Fruit fly (Drosophila melanogaster) whole organism, prepupa: Measurements from ENCODE around the gene p24-1.

ENCODE experiments used
- Blimp-1 ChIP-seq: fragments of 200-800 bp; sonication (Bioruptor generic); optimal IDR thresholded peaks from 3 replicates; lab custom pipeline; 2017; ENCODE audit warnings: missing biosample characterization, missing genetic modification characterization, mild to moderate bottlenecking, moderate library complexity, missing genetic modification reagents
- CG10669 ChIP-seq: fragments of 200-800 bp; sonication (Bioruptor generic); optimal IDR thresholded peaks from 3 replicates; lab custom pipeline; 2018; ENCODE audit warnings: missing biosample characterization, mild to moderate bottlenecking, missing genetic modification characterization, moderate library complexity
- CG11294 ChIP-seq: fragments of 200-800 bp; sonication (Bioruptor generic); IDR thresholded peaks from 2 replicates; pipeline ENCODE4 v1.3.6; 2022; ENCODE audit warnings: missing biosample characterization, missing genetic modification characterization
- CG11902 ChIP-seq: fragments of 200-800 bp; sonication (Bioruptor generic); optimal IDR thresholded peaks from 3 replicates; lab custom pipeline; 2016; ENCODE audit warnings: missing biosample characterization, missing genetic modification characterization
- CG15336 ChIP-seq: fragments of 200-800 bp; sonication (Bioruptor generic); IDR thresholded peaks from 2 replicates; pipeline ENCODE4 v1.3.6; 2022; ENCODE audit warnings: missing biosample characterization, missing genetic modification characterization
- CG16779 ChIP-seq: fragments of 200-800 bp; sonication (Bioruptor generic); optimal IDR thresholded peaks from 3 replicates; lab custom pipeline; 2017; ENCODE audit warnings: missing biosample characterization, mild to moderate bottlenecking, missing genetic modification characterization
- CG3032 ChIP-seq: fragments of 200-800 bp; optimal IDR thresholded peaks from 2 replicates; lab custom pipeline; 2019; ENCODE audit warnings: missing biosample characterization, mild to moderate bottlenecking, missing genetic modification characterization, moderate library complexity
- CG32006 ChIP-seq: fragments of 200-800 bp; sonication (Bioruptor generic); optimal IDR thresholded peaks from 3 replicates; lab custom pipeline; 2017; ENCODE audit warnings: missing biosample characterization, mild to moderate bottlenecking, missing genetic modification characterization
- CG34406 ChIP-seq: fragments of 200-800 bp; sonication (Bioruptor generic); optimal IDR thresholded peaks from 3 replicates; lab custom pipeline; 2016; ENCODE audit warnings: missing biosample characterization, missing genetic modification characterization
- CG3919 ChIP-seq: fragments of 200-800 bp; sonication (Bioruptor generic); optimal IDR thresholded peaks from 3 replicates; lab custom pipeline; 2016; ENCODE audit warnings: missing biosample characterization, missing genetic modification characterization
- CG4318 ChIP-seq: fragments of 200-800 bp; sonication (Bioruptor generic); optimal IDR thresholded peaks from 3 replicates; lab custom pipeline; 2017; ENCODE audit warnings: missing biosample characterization, mild to moderate bottlenecking, missing genetic modification characterization
- CG6163 ChIP-seq: fragments of 200-800 bp; sonication (Bioruptor generic); IDR thresholded peaks from 3 replicates; pipeline ENCODE4 v1.3.6; 2022; ENCODE audit warnings: missing biosample characterization, missing genetic modification characterization
- CG6276 ChIP-seq: fragments of 200-800 bp; sonication (Bioruptor generic); optimal IDR thresholded peaks from 2 replicates; lab custom pipeline; 2017; ENCODE audit warnings: missing biosample characterization, mild to moderate bottlenecking, missing genetic modification characterization
- CG6792 ChIP-seq: fragments of 200-800 bp; sonication (Bioruptor generic); optimal IDR thresholded peaks from 3 replicates; lab custom pipeline; 2016; ENCODE audit warnings: missing biosample characterization, missing genetic modification characterization
- CG6808 ChIP-seq: fragments of 200-800 bp; sonication (Bioruptor generic); optimal IDR thresholded peaks from 3 replicates; lab custom pipeline; 2017; ENCODE audit warnings: missing biosample characterization, missing genetic modification characterization, mild to moderate bottlenecking, moderate library complexity, missing genetic modification reagents
- CG6854 ChIP-seq: fragments of 200-800 bp; sonication (Bioruptor generic); optimal IDR thresholded peaks from 2 replicates; lab custom pipeline; 2017; ENCODE audit warnings: missing biosample characterization, mild to moderate bottlenecking, missing genetic modification characterization
- CG7368 ChIP-seq: fragments of 200-800 bp; sonication (Bioruptor generic); optimal IDR thresholded peaks from 3 replicates; lab custom pipeline; 2016; ENCODE audit warnings: missing biosample characterization, missing genetic modification characterization
- CG8319 ChIP-seq: fragments of 200-800 bp; sonication (Bioruptor generic); optimal IDR thresholded peaks from 3 replicates; lab custom pipeline; 2016; ENCODE audit warnings: missing biosample characterization, missing genetic modification characterization
- Eip75B ChIP-seq: fragments of 200-800 bp; sonication (Bioruptor generic); optimal IDR thresholded peaks from 3 replicates; lab custom pipeline; 2016; ENCODE audit warnings: missing biosample characterization, missing genetic modification characterization
- Eip78C ChIP-seq: fragments of 200-800 bp; sonication (Bioruptor generic); peaks from one replicate; lab custom pipeline; 2016; ENCODE audit warnings: missing biosample characterization, missing genetic modification characterization
- Eip93F ChIP-seq: fragments of 200-800 bp; sonication (Bioruptor generic); optimal IDR thresholded peaks from 2 replicates; lab custom pipeline; 2016; ENCODE audit warnings: missing biosample characterization, mild to moderate bottlenecking, missing genetic modification characterization
- Ets21C ChIP-seq: fragments of 200-800 bp; sonication (Bioruptor generic); optimal IDR thresholded peaks from 3 replicates; lab custom pipeline; 2016; ENCODE audit warnings: missing biosample characterization, missing genetic modification characterization
- Ets96B ChIP-seq: fragments of 200-800 bp; optimal IDR thresholded peaks from 2 replicates; lab custom pipeline; 2019; ENCODE audit warnings: missing biosample characterization, mild to moderate bottlenecking, missing genetic modification characterization, moderate library complexity
- Gug ChIP-seq: fragments of 200-800 bp; sonication (Bioruptor generic); IDR thresholded peaks from 2 replicates; pipeline ENCODE4 v1.3.6; 2022; ENCODE audit warnings: missing biosample characterization, missing genetic modification characterization
- Hr38 ChIP-seq: sonication (Bioruptor generic); optimal IDR thresholded peaks from 2 replicates; lab custom pipeline; 2016; ENCODE audit warnings: missing biosample characterization, missing genetic modification characterization
- Hr39 ChIP-seq: fragments of 200-800 bp; sonication (Bioruptor generic); optimal IDR thresholded peaks from 2 replicates; lab custom pipeline; 2016; ENCODE audit warnings: missing biosample characterization, missing genetic modification characterization
- Hr4 ChIP-seq: fragments of 200-800 bp; sonication (Bioruptor generic); optimal IDR thresholded peaks from 3 replicates; lab custom pipeline; 2016; ENCODE audit warnings: missing biosample characterization, missing genetic modification characterization
- Lpt ChIP-seq: fragments of 200-800 bp; sonication (Bioruptor generic); optimal IDR thresholded peaks from 3 replicates; lab custom pipeline; 2016; ENCODE audit warnings: missing biosample characterization, missing genetic modification characterization
- Met ChIP-seq: fragments of 200-800 bp; sonication (Bioruptor generic); optimal IDR thresholded peaks from 3 replicates; lab custom pipeline; 2016; ENCODE audit warnings: missing biosample characterization, missing genetic modification characterization
- Smox ChIP-seq: fragments of 200-800 bp; sonication (Bioruptor generic); optimal IDR thresholded peaks from 3 replicates; lab custom pipeline; 2016; ENCODE audit warnings: missing biosample characterization, missing genetic modification characterization
- Sox102F ChIP-seq: fragments of 200-800 bp; sonication (Bioruptor generic); optimal IDR thresholded peaks from 2 replicates; lab custom pipeline; 2016; ENCODE audit warnings: missing biosample characterization, mild to moderate bottlenecking, missing genetic modification characterization
- Sox14 ChIP-seq: fragments of 200-800 bp; sonication (Bioruptor generic); optimal IDR thresholded peaks from 3 replicates; lab custom pipeline; 2016; ENCODE audit warnings: missing biosample characterization, missing genetic modification characterization
- Sox15 ChIP-seq: fragments of 200-800 bp; sonication (Bioruptor generic); optimal IDR thresholded peaks from 3 replicates; lab custom pipeline; 2016; ENCODE audit warnings: missing biosample characterization, missing genetic modification characterization
- achi ChIP-seq: fragments of 200-800 bp; sonication (Bioruptor generic); optimal IDR thresholded peaks from 3 replicates; lab custom pipeline; 2016; ENCODE audit warnings: missing biosample characterization, missing genetic modification characterization
- acj6 ChIP-seq: fragments of 200-800 bp; sonication (Bioruptor generic); optimal IDR thresholded peaks from 3 replicates; lab custom pipeline; 2016; ENCODE audit warnings: missing biosample characterization, missing genetic modification characterization
- cyc ChIP-seq: fragments of 200-800 bp; sonication (Bioruptor generic); optimal IDR thresholded peaks from 3 replicates; lab custom pipeline; 2016; ENCODE audit warnings: missing biosample characterization, missing genetic modification characterization
- dac ChIP-seq: fragments of 200-800 bp; sonication (Bioruptor generic); optimal IDR thresholded peaks from 2 replicates; lab custom pipeline; 2017; ENCODE audit warnings: missing biosample characterization, mild to moderate bottlenecking, missing genetic modification characterization
- dsx ChIP-seq: fragments of 200-800 bp; optimal IDR thresholded peaks from 3 replicates; lab custom pipeline; 2019; ENCODE audit warnings: missing biosample characterization, mild to moderate bottlenecking, missing genetic modification characterization, moderate library complexity; ENCODE audit not compliant: poor library complexity, severe bottlenecking
- esn ChIP-seq: fragments of 200-800 bp; sonication (Bioruptor generic); optimal IDR thresholded peaks from 2 replicates; lab custom pipeline; 2016; ENCODE audit warnings: missing biosample characterization, mild to moderate bottlenecking, missing genetic modification characterization, moderate library complexity
- fd59A ChIP-seq: fragments of 200-800 bp; sonication (Bioruptor generic); optimal IDR thresholded peaks from 2 replicates; lab custom pipeline; 2017; ENCODE audit warnings: missing biosample characterization, mild to moderate bottlenecking, missing genetic modification characterization, missing genetic modification reagents
- fd85E ChIP-seq: fragments of 200-800 bp; sonication (Bioruptor generic); optimal IDR thresholded peaks from 3 replicates; lab custom pipeline; 2016; ENCODE audit warnings: missing biosample characterization, missing genetic modification characterization
- fkh ChIP-seq: fragments of 200-800 bp; sonication (Bioruptor generic); optimal IDR thresholded peaks from 3 replicates; lab custom pipeline; 2017; ENCODE audit warnings: missing biosample characterization, mild to moderate bottlenecking, missing genetic modification characterization, moderate library complexity
- lz ChIP-seq: fragments of 200-800 bp; sonication (Bioruptor generic); optimal IDR thresholded peaks from 3 replicates; lab custom pipeline; 2016; ENCODE audit warnings: missing biosample characterization, missing genetic modification characterization
- net ChIP-seq: fragments of 200-800 bp; sonication (Bioruptor generic); optimal IDR thresholded peaks from 3 replicates; lab custom pipeline; 2016; ENCODE audit warnings: missing biosample characterization, missing genetic modification characterization
- salr ChIP-seq, 2 experiments: fragments of 200-800 bp; sonication (Bioruptor generic); optimal IDR thresholded peaks; 3 replicates each; lab custom pipeline; 2016 to 2018; ENCODE audit warnings: missing biosample characterization in 2 of 2, missing genetic modification characterization in 2 of 2, mild to moderate bottlenecking in 1 of 2
- spab ChIP-seq: fragments of 200-800 bp; sonication (Bioruptor generic); optimal IDR thresholded peaks from 2 replicates; lab custom pipeline; 2017; ENCODE audit warnings: missing biosample characterization, mild to moderate bottlenecking, missing genetic modification characterization, missing genetic modification reagents
- ss ChIP-seq, 2 experiments: fragments of 200-800 bp; sonication (Bioruptor generic); optimal IDR thresholded peaks; 2 replicates in 1 of 2; 3 replicates in 1 of 2; lab custom pipeline; 2017 to 2018; ENCODE audit warnings: mild to moderate bottlenecking in 2 of 2, missing biosample characterization in 2 of 2, missing genetic modification characterization in 2 of 2, moderate library complexity in 1 of 2
- svp ChIP-seq: fragments of 200-800 bp; sonication (Bioruptor generic); peaks from one replicate; lab custom pipeline; 2016; ENCODE audit warnings: missing biosample characterization, missing genetic modification characterization
- topi ChIP-seq: fragments of 200-800 bp; sonication (Bioruptor generic); optimal IDR thresholded peaks from 3 replicates; lab custom pipeline; 2016; ENCODE audit warnings: missing biosample characterization, missing genetic modification characterization
- vri ChIP-seq: fragments of 200-800 bp; sonication (Bioruptor generic); optimal IDR thresholded peaks from 3 replicates; lab custom pipeline; 2016; ENCODE audit warnings: missing biosample characterization, mild to moderate bottlenecking, missing genetic modification characterization

p24-1 gene

dm6 chrX:11818047-11818766 is 34.1 kb downstream of the p24-1 start:
- TF ChIP-seq CG8319 (GFP tag; lab: Kevin White, UChicago) (peak; percentile 84), CG15336 (peak; percentile 99), CG32006 (GFP tag; lab: Kevin White, UChicago) (peak; percentile 97), Eip75B (GFP tag; lab: Kevin White, UChicago) (peak; percentile 94), CG11902 (GFP tag; lab: Kevin White, UChicago) (peak; percentile 68), dsx (GFP tag; lab: Kevin White, UChicago) (peak; percentile 85), CG11294 (GFP tag; lab: Robert Waterston, UW) (peak; percentile 95), CG6792 (GFP tag; lab: Kevin White, UChicago) (peak; percentile 92), Lpt (GFP tag; lab: Kevin White, UChicago) (peak; percentile 96), topi (GFP tag; lab: Kevin White, UChicago) (peak; percentile 93), CG3032 (tag; lab: Kevin White, UChicago) (peak; percentile 82), vri (GFP tag; lab: Kevin White, UChicago) (peak; percentile 92), Sox15 (GFP tag; lab: Kevin White, UChicago) (peak; percentile 74), CG16779 (tag; lab: Kevin White, UChicago) (peak; percentile 87), fd59A (GFP tag; lab: Kevin White, UChicago) (peak; percentile 83), CG6808 (GFP tag; lab: Kevin White, UChicago) (peak; percentile 77), CG6163 (GFP tag; lab: Robert Waterston, UW) (peak; percentile 96), CG6276 (GFP tag; lab: Kevin White, UChicago) (peak; percentile 97), Hr39 (GFP tag; lab: Kevin White, UChicago) (peak; percentile 91), ss (GFP tag; optimal IDR thresholded peaks at IDR 0.05; lab: Kevin White, UChicago) (peak; percentile 70 to 83), CG3919 (GFP tag; lab: Kevin White, UChicago) (peak; percentile 93), CG6854 (GFP tag; lab: Kevin White, UChicago) (peak; percentile 73), salr (GFP tag; optimal IDR thresholded peaks at IDR 0.05; lab: Kevin White, UChicago) (peak; percentile 67 to 91), cyc (peak; percentile 87), Smox (GFP tag; lab: Kevin White, UChicago) (peak; percentile 91), Hr38 (GFP tag; lab: Kevin White, UChicago) (peak; percentile 60), Ets96B (tag; lab: Kevin White, UChicago) (peak; percentile 90), lz (peak; percentile 94), Eip78C (peak; percentile 98), Sox102F (GFP tag; lab: Kevin White, UChicago) (peak; percentile 94), spab (GFP tag; lab: Kevin White, UChicago) (peak; percentile 77), svp (GFP tag; lab: Kevin White, UChicago) (peak; percentile 96), Gug (GFP tag; lab: Robert Waterston, UW) (peak; percentile 95), CG10669 (GFP tag; lab: Kevin White, UChicago) (peak; percentile 89), Eip93F (GFP tag; lab: Kevin White, UChicago) (peak; percentile 60), Met (peak; percentile 95), CG7368 (GFP tag; lab: Kevin White, UChicago) (peak; percentile 93), Sox14 (GFP tag; lab: Kevin White, UChicago) (peak; percentile 96), achi (GFP tag; lab: Kevin White, UChicago) (peak; percentile 95), fd85E (peak; percentile 66), acj6 (GFP tag; lab: Kevin White, UChicago) (peak; percentile 93), Blimp-1 (peak; percentile 59), dac (GFP tag; lab: Kevin White, UChicago) (peak; percentile 93), Ets21C (GFP tag; lab: Kevin White, UChicago) (peak; percentile 85), net (GFP tag; lab: Kevin White, UChicago) (peak; percentile 95), CG4318 (GFP tag; lab: Kevin White, UChicago) (peak; percentile 95), esn (GFP tag; lab: Kevin White, UChicago) (peak; percentile 94), CG34406 (GFP tag; lab: Kevin White, UChicago) (peak; percentile 90), fkh (GFP tag; lab: Kevin White, UChicago) (peak; percentile 68), Hr4 (GFP tag; lab: Kevin White, UChicago) (peak; percentile 98)
